Worm (Caenorhabditis elegans) whole organism, L2 larva: ENCODE results near the gene apc-11.

Experiments used
- R02D3.7 ChIP-seq: fragments of 150-350 bp; optimal IDR thresholded peaks from 2 replicates; lab custom pipeline; 2014; ENCODE audit warnings: missing biosample characterization, missing genetic modification characterization
- ZK546.5 ChIP-seq: sonication (generic microtip); optimal IDR thresholded peaks from 2 replicates; lab custom pipeline; 2017; ENCODE audit warnings: missing biosample characterization, missing genetic modification characterization
- alr-1 ChIP-seq: fragments of 150-350 bp; optimal IDR thresholded peaks from 2 replicates; lab custom pipeline; 2014; ENCODE audit warnings: missing biosample characterization, missing genetic modification characterization
- aly-2 ChIP-seq: fragments of 150-350 bp; optimal IDR thresholded peaks from 2 replicates; lab custom pipeline; 2014; ENCODE audit warnings: missing biosample characterization, missing genetic modification characterization
- ama-1 ChIP-seq: fragments of 150-350 bp; optimal IDR thresholded peaks from 2 replicates; lab custom pipeline; 2018; ENCODE audit warnings: inconsistent platforms
- crh-2 ChIP-seq: sonication (generic microtip); optimal IDR thresholded peaks from 2 replicates; lab custom pipeline; 2017; ENCODE audit warnings: missing biosample characterization, missing genetic modification characterization
- dmd-4 ChIP-seq: sonication (generic microtip); optimal IDR thresholded peaks from 2 replicates; lab custom pipeline; 2017; ENCODE audit warnings: missing biosample characterization, missing genetic modification characterization
- elt-1 ChIP-seq: fragments of 150-350 bp; optimal IDR thresholded peaks from 2 replicates; lab custom pipeline; 2014; ENCODE audit warnings: missing biosample characterization, missing genetic modification characterization
- elt-3 ChIP-seq: sonication (generic microtip); optimal IDR thresholded peaks from 2 replicates; lab custom pipeline; 2017; ENCODE audit warnings: missing biosample characterization, missing genetic modification characterization
- fos-1 ChIP-seq: fragments of 150-350 bp; optimal IDR thresholded peaks from 2 replicates; lab custom pipeline; 2014; ENCODE audit warnings: missing biosample characterization, missing genetic modification characterization
- gmeb-1 ChIP-seq: fragments of 150-350 bp; optimal IDR thresholded peaks from 2 replicates; lab custom pipeline; 2014; ENCODE audit warnings: missing biosample characterization, missing genetic modification characterization
- lin-11 ChIP-seq: fragments of 150-350 bp; sonication (generic microtip); optimal IDR thresholded peaks from 2 replicates; lab custom pipeline; 2014; ENCODE audit warnings: missing biosample characterization, missing genetic modification characterization, inconsistent platforms, mixed read lengths
- lin-39 ChIP-seq: fragments of 150-350 bp; optimal IDR thresholded peaks from 2 replicates; lab custom pipeline; 2014; ENCODE audit warnings: missing biosample characterization, missing genetic modification reagents, missing genetic modification characterization
- lsy-2 ChIP-seq, 2 experiments: fragments of 150-350 bp in 1 of 2; sonication (generic microtip) in 1 of 2; optimal IDR thresholded peaks; 2 replicates each; lab custom pipeline; 2014 to 2017; ENCODE audit warnings: missing biosample characterization in 2 of 2, missing genetic modification characterization in 2 of 2
- mab-5 ChIP-seq: fragments of 150-350 bp; optimal IDR thresholded peaks from 2 replicates; lab custom pipeline; 2014; ENCODE audit warnings: missing biosample characterization, missing genetic modification characterization
- mbf-1 ChIP-seq: sonication (generic microtip); optimal IDR thresholded peaks from 2 replicates; lab custom pipeline; 2017; ENCODE audit warnings: missing biosample characterization, missing genetic modification characterization
- mdl-1 ChIP-seq, 2 experiments: fragments of 150-350 bp in 1 of 2; sonication (generic microtip) in 1 of 2; optimal IDR thresholded peaks; 2 replicates each; lab custom pipeline; 2017; ENCODE audit warnings: missing biosample characterization in 2 of 2, missing genetic modification characterization in 2 of 2
- nhr-129 ChIP-seq: fragments of 150-350 bp; optimal IDR thresholded peaks from 2 replicates; lab custom pipeline; 2014; ENCODE audit warnings: missing biosample characterization, missing genetic modification characterization
- nhr-21 ChIP-seq: fragments of 150-350 bp; optimal IDR thresholded peaks from 2 replicates; lab custom pipeline; 2014; ENCODE audit warnings: missing biosample characterization, missing genetic modification characterization
- nhr-23 ChIP-seq: fragments of 150-350 bp; optimal IDR thresholded peaks from 2 replicates; lab custom pipeline; 2014; ENCODE audit warnings: missing biosample characterization, missing genetic modification reagents, missing genetic modification characterization
- nhr-237 ChIP-seq: fragments of 150-350 bp; optimal IDR thresholded peaks from 2 replicates; lab custom pipeline; 2014; ENCODE audit warnings: missing biosample characterization, missing genetic modification characterization
- nhr-25 ChIP-seq: fragments of 150-350 bp; sonication (generic microtip); optimal IDR thresholded peaks from 3 replicates; lab custom pipeline; 2014; ENCODE audit warnings: missing biosample characterization, missing genetic modification characterization
- nhr-77 ChIP-seq: fragments of 150-350 bp; optimal IDR thresholded peaks from 2 replicates; lab custom pipeline; 2014; ENCODE audit warnings: missing biosample characterization, missing genetic modification characterization
- peb-1 ChIP-seq: fragments of 150-350 bp; optimal IDR thresholded peaks from 2 replicates; lab custom pipeline; 2014; ENCODE audit warnings: missing biosample characterization, missing genetic modification characterization
- sem-4 ChIP-seq: fragments of 150-350 bp; optimal IDR thresholded peaks from 2 replicates; lab custom pipeline; 2014; ENCODE audit warnings: missing biosample characterization, missing genetic modification reagents, missing genetic modification characterization
- skn-1 ChIP-seq: sonication (generic microtip); optimal IDR thresholded peaks from 2 replicates; lab custom pipeline; 2017; ENCODE audit warnings: missing biosample characterization, missing genetic modification characterization
- sma-3 ChIP-seq: sonication (generic microtip); optimal IDR thresholded peaks from 2 replicates; lab custom pipeline; 2016; ENCODE audit warnings: missing genetic modification reagents, missing genetic modification characterization, missing compliant biosample characterization
- sma-9 ChIP-seq, 2 experiments: fragments of 150-350 bp in 1 of 2; sonication (generic microtip) in 1 of 2; optimal IDR thresholded peaks; 2 replicates each; lab custom pipeline; 2014 to 2016; ENCODE audit warnings: missing genetic modification characterization in 2 of 2, mild to moderate bottlenecking in 1 of 2, missing biosample characterization in 1 of 2, missing compliant biosample characterization in 1 of 2, missing genetic modification reagents in 1 of 2, moderate library complexity in 1 of 2
- snpc-4 ChIP-seq: fragments of 150-350 bp; optimal IDR thresholded peaks from 2 replicates; lab custom pipeline; 2014; ENCODE audit warnings: missing biosample characterization, missing genetic modification characterization
- unc-62 ChIP-seq: fragments of 150-350 bp; optimal IDR thresholded peaks from 2 replicates; lab custom pipeline; 2014; ENCODE audit warnings: missing biosample characterization, missing genetic modification reagents, missing genetic modification characterization
- zag-1 ChIP-seq: fragments of 150-350 bp; optimal IDR thresholded peaks from 2 replicates; lab custom pipeline; 2014; ENCODE audit warnings: missing biosample characterization, missing genetic modification characterization
- ztf-11 ChIP-seq: sonication (generic microtip); optimal IDR thresholded peaks from 2 replicates; lab custom pipeline; 2017; ENCODE audit warnings: missing biosample characterization, missing genetic modification characterization
- ztf-4 ChIP-seq: fragments of 150-350 bp; optimal IDR thresholded peaks from 2 replicates; lab custom pipeline; 2014; ENCODE audit warnings: missing biosample characterization, missing genetic modification characterization

Gene apc-11

ce11 chrIII:4594324-4594723, at the start of gene apc-11:
apc-11 (minus strand) TSS chrIII:4594424.
- TF ChIP-seq mbf-1 (tag; lab: Kevin White, UChicago) (no peak), unc-62 (no peak), nhr-77 (no peak), lin-39 (tag; lab: Kevin White, UChicago) (no peak), nhr-23 (tag; lab: Kevin White, UChicago) (no peak), lsy-2 (tag; optimal IDR thresholded peaks at IDR 0.05; lab: Kevin White, UChicago) (no peak), alr-1 (tag; lab: Kevin White, UChicago) (no peak), ama-1 (lab: Kevin White, UChicago) (no peak), ZK546.5 (tag; lab: Kevin White, UChicago) (no peak), ztf-11 (no peak), mdl-1 (tag; optimal IDR thresholded peaks at IDR 0.05; lab: Kevin White, UChicago) (no peak), mab-5 (tag; lab: Kevin White, UChicago) (no peak), lin-11 (tag; lab: Kevin White, UChicago) (no peak), sma-9 (GFP tag; optimal IDR thresholded peaks at IDR 0.05; lab: Kevin White, UChicago) (no peak), sma-9 (tag; optimal IDR thresholded peaks at IDR 0.05; lab: Kevin White, UChicago) (no peak), crh-2 (tag; lab: Kevin White, UChicago) (no peak)
- TF ChIP-seq, all 48 proteins: peak for 0

ce11 chrIII:4643262-4643661, 49.0 kb upstream of the apc-11 start, which contains the start of gene pfas-1:
pfas-1 (minus strand) TSS chrIII:4643310.
- TF ChIP-seq fos-1 (tag; lab: Kevin White, UChicago) (peak; percentile 77), ztf-11 (no peak)

ce11 chrIII:4634947-4635346, 40.7 kb upstream of the apc-11 start, which contains the start of gene clec-153:
clec-153 (plus strand) TSS chrIII:4635247.
- TF ChIP-seq zag-1 (tag; lab: Kevin White, UChicago) = no peak
- no peak for TF ChIP-seq dmd-4 (tag; lab: Kevin White, UChicago)
- TF ChIP-seq unc-62 = no peak
- no peak for TF ChIP-seq elt-3
- TF ChIP-seq sma-3 = no peak
- TF ChIP-seq nhr-129 (tag; lab: Kevin White, UChicago) = no peak
- TF ChIP-seq sem-4 (tag; lab: Kevin White, UChicago) = no peak
- TF ChIP-seq nhr-25 (tag; lab: Kevin White, UChicago) = no peak
- no peak for TF ChIP-seq mdl-1 (tag; optimal IDR thresholded peaks at IDR 0.05; lab: Kevin White, UChicago)
- TF ChIP-seq nhr-21 (tag; lab: Kevin White, UChicago) = no peak

ce11 chrIII:4628165-4628564, 33.9 kb upstream of the apc-11 start, which contains the start of gene clec-151:
clec-151 (plus strand) TSS chrIII:4628465.
- TF ChIP-seq sem-4 (tag; lab: Kevin White, UChicago) (no peak), alr-1 (tag; lab: Kevin White, UChicago) (no peak), ztf-11 (no peak), peb-1 (tag; lab: Kevin White, UChicago) (no peak), mab-5 (tag; lab: Kevin White, UChicago) (no peak), nhr-237 (no peak), ztf-4 (tag; lab: Kevin White, UChicago) (no peak), snpc-4 (tag; lab: Kevin White, UChicago) (no peak), skn-1 (tag; lab: Kevin White, UChicago) (no peak), ama-1 (lab: Kevin White, UChicago) (no peak), gmeb-1 (no peak), mdl-1 (tag; optimal IDR thresholded peaks at IDR 0.05; lab: Kevin White, UChicago) (no peak)

- TF ChIP-seq elt-3 = no peak
- no peak for TF ChIP-seq snpc-4 (tag; lab: Kevin White, UChicago)
- no peak for TF ChIP-seq gmeb-1
- TF ChIP-seq crh-2 (tag; lab: Kevin White, UChicago) = no peak
- TF ChIP-seq nhr-129 (tag; lab: Kevin White, UChicago) = no peak
- TF ChIP-seq ZK546.5 (tag; lab: Kevin White, UChicago) = no peak
- TF ChIP-seq nhr-237 = no peak
- no peak for TF ChIP-seq nhr-23 (tag; lab: Kevin White, UChicago)
- TF ChIP-seq mab-5 (tag; lab: Kevin White, UChicago) = no peak
- no peak for TF ChIP-seq nhr-77
- no peak for TF ChIP-seq nhr-21 (tag; lab: Kevin White, UChicago)
- no peak for TF ChIP-seq nhr-25 (tag; lab: Kevin White, UChicago)
- no peak for TF ChIP-seq aly-2 (tag; lab: Kevin White, UChicago)
- TF ChIP-seq peb-1 (tag; lab: Kevin White, UChicago) = no peak
- no peak for TF ChIP-seq mbf-1 (tag; lab: Kevin White, UChicago)
- TF ChIP-seq R02D3.7 (tag; lab: Kevin White, UChicago) = no peak
- no peak for TF ChIP-seq elt-1
- TF ChIP-seq lin-39 (tag; lab: Kevin White, UChicago) = no peak
- no peak for TF ChIP-seq ama-1 (lab: Kevin White, UChicago)
These were observed 32.1 kb upstream of the apc-11 start for ce11 chrIII:4626148-4626922.
